Fruit fly (Drosophila melanogaster): ENCODE data around the gene CG15025.

The CG15025 gene

DNA sequence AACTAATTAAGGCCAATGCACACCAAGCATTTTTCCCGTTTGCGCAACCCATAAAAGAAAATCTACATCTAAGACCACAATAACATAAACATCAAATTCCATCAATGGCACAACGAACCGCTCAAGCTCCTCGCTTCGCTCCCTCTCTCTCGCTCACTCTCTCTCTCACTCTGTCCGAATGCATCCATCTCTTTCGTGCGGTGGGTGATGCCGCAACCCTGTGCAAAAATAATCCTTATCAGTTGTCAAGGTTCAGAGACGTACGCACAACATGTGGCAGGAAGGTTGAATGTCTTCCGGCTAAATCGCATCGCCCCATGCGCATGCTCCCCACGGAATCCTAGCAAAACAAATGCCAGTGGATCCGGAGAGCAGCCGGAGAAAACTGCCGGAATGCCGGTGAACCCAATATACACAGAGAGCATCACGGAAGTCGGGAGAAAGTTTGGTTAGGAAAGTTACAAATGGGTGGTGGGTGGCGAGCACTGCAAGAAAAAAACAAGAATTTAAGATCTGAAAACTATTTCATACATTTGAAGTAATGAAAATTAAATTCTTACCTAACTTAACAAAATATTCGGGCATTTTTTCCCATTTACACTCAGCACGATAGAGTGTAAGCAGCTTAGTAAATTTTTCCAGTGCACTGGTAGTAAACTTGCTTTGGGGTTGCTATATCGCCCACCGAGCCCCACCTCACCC is 7.9 kb upstream of the CG15025 start (continued):
- TF ChIP-seq CG17359 (tag; optimal IDR thresholded peaks at IDR 0.05), result peak; percentile 96
- TF ChIP-seq NfI (GFP tag; optimal IDR thresholded peaks at IDR 0.05), result peak; percentile 95
- peak; percentile 78 for TF ChIP-seq CG4617 (GFP tag; optimal IDR thresholded peaks at IDR 0.05; ENCODE audit: borderline replicate concordance)
- no peak for TF ChIP-seq fru (optimal IDR thresholded peaks at IDR 0.05)
- TF ChIP-seq CG6272 (GFP tag; IDR thresholded peaks at IDR 0.05), result peak; percentile 92
- peak; percentile 92 for TF ChIP-seq Awh (GFP tag; IDR thresholded peaks at IDR 0.05)
- peak; percentile 96 for TF ChIP-seq CG12659 (GFP tag; optimal IDR thresholded peaks at IDR 0.05)
- TF ChIP-seq CG15011 (GFP tag; optimal IDR thresholded peaks at IDR 0.05), result peak; percentile 85
- peak; percentile 14 for TF ChIP-seq p53 (GFP tag; optimal IDR thresholded peaks at IDR 0.05)
- TF ChIP-seq HLH4C (GFP tag; IDR thresholded peaks at IDR 0.05; ENCODE audit: partially characterized antibody), result no peak
- no peak for TF ChIP-seq amos (GFP tag; IDR thresholded peaks at IDR 0.05; ENCODE audit: partially characterized antibody)
- peak; percentile 85 for TF ChIP-seq CG1529 (GFP tag; optimal IDR thresholded peaks at IDR 0.05)
- TF ChIP-seq CG5953 (GFP tag; IDR thresholded peaks at IDR 0.05), result peak; percentile 89
- TF ChIP-seq CG15479 (GFP tag; optimal IDR thresholded peaks at IDR 0.05), result no peak
- TF ChIP-seq CG4404 (GFP tag; IDR thresholded peaks at IDR 0.05), result peak; percentile 82
- peak; percentile 95 for TF ChIP-seq CG7839 (tag; optimal IDR thresholded peaks at IDR 0.05)
- TF ChIP-seq Lpt (GFP tag; optimal IDR thresholded peaks at IDR 0.05), result no peak
- TF ChIP-seq run (tag; optimal IDR thresholded peaks at IDR 0.05), result peak; percentile 73
- TF ChIP-seq Lim3 (GFP tag; IDR thresholded peaks at IDR 0.05), result peak; percentile 85
- TF ChIP-seq fd64A (GFP tag; optimal IDR thresholded peaks at IDR 0.05), result peak; percentile 60
- TF ChIP-seq cwo (GFP tag; optimal IDR thresholded peaks at IDR 0.05), result peak; percentile 95
- peak; percentile 79 to 81 for TF ChIP-seq chif (GFP tag; optimal IDR thresholded peaks at IDR 0.05)
- peak; percentile 93 for TF ChIP-seq unpg (GFP tag; optimal IDR thresholded peaks at IDR 0.05)
- TF ChIP-seq CG11560 (tag; IDR thresholded peaks at IDR 0.05), result peak; percentile 83
- peak; percentile 75 for TF ChIP-seq Jarid2 (GFP tag; optimal IDR thresholded peaks at IDR 0.05)
- no peak for TF ChIP-seq HLHmδ (GFP tag; optimal IDR thresholded peaks at IDR 0.05)
- no peak for TF ChIP-seq CG8478 (optimal IDR thresholded peaks at IDR 0.05)
- TF ChIP-seq ro (GFP tag; IDR thresholded peaks at IDR 0.05), result peak; percentile 51; the same call in 1 of the 2 replicates
- TF ChIP-seq CG31441 (GFP tag; IDR thresholded peaks at IDR 0.05), result peak; percentile 92
- TF ChIP-seq Hr39 (optimal IDR thresholded peaks at IDR 0.05), result no peak
- peak; percentile 83 for TF ChIP-seq CG8944 (GFP tag; optimal IDR thresholded peaks at IDR 0.05)
- peak; percentile 92 for TF ChIP-seq CG12299 (tag; optimal IDR thresholded peaks at IDR 0.05)
- peak; percentile 84 for TF ChIP-seq CHES-1-like (GFP tag; optimal IDR thresholded peaks at IDR 0.05)
- peak; percentile 98 for TF ChIP-seq row (GFP tag; IDR thresholded peaks at IDR 0.05)
- TF ChIP-seq insv (GFP tag; optimal IDR thresholded peaks at IDR 0.05), result peak in 1 of 2 experiments; percentile 58
- TF ChIP-seq CG4730 (GFP tag; IDR thresholded peaks at IDR 0.05), result peak; percentile 91
- peak; percentile 89 for TF ChIP-seq CG11093 (GFP tag; IDR thresholded peaks at IDR 0.05)
- peak; percentile 80 for TF ChIP-seq Myb (GFP tag; optimal IDR thresholded peaks at IDR 0.05)
- TF ChIP-seq Kr (GFP tag; optimal IDR thresholded peaks at IDR 0.05), result no peak
- TF ChIP-seq Ets97D (GFP tag; optimal IDR thresholded peaks at IDR 0.05), result peak; percentile 57
- TF ChIP-seq CG5180 (GFP tag; optimal IDR thresholded peaks at IDR 0.05), result peak; percentile 85
- TF ChIP-seq emc (GFP tag; optimal IDR thresholded peaks at IDR 0.05), result peak; percentile 74
- peak; percentile 97 for TF ChIP-seq Dbx (GFP tag; IDR thresholded peaks at IDR 0.05)
- TF ChIP-seq Dp (GFP tag; optimal IDR thresholded peaks at IDR 0.05), result peak; percentile 3
- no peak for TF ChIP-seq CG9797 (GFP tag; optimal IDR thresholded peaks at IDR 0.05)
- peak; percentile 96 for TF ChIP-seq CG14441 (GFP tag; IDR thresholded peaks at IDR 0.05)
- no peak for TF ChIP-seq Opbp (GFP tag; IDR thresholded peaks at IDR 0.05; ENCODE audit: partially characterized antibody)
- TF ChIP-seq CG14667 (GFP tag; IDR thresholded peaks at IDR 0.05), result peak; percentile 88
- TF ChIP-seq CG2712 (tag; optimal IDR thresholded peaks at IDR 0.05), result peak; percentile 87
- TF ChIP-seq Oli (tag; optimal IDR thresholded peaks at IDR 0.05), result peak; percentile 93
- TF ChIP-seq Oaz (GFP tag; IDR thresholded peaks at IDR 0.05), result peak; percentile 92

Data from whole organism, embryonic.